Fruit fly (Drosophila melanogaster) whole organism, wandering third instar larva: Measurements from ENCODE around the gene Delta.

ENCODE experiments used
- CG9705 ChIP-seq: fragments of 200-800 bp; sonication (Bioruptor generic); optimal IDR thresholded peaks from 2 replicates; lab custom pipeline; 2018; ENCODE audit warnings: missing biosample characterization, mild to moderate bottlenecking, missing genetic modification characterization
- GATAd ChIP-seq: sonication (Bioruptor generic); optimal IDR thresholded peaks from 2 replicates; lab custom pipeline; 2016; ENCODE audit warnings: missing biosample characterization, missing genetic modification characterization
- Hr78 ChIP-seq: fragments of >200 bp; optimal IDR thresholded peaks from 2 replicates; lab custom pipeline; 2017; ENCODE audit warnings: missing biosample characterization, missing genetic modification characterization
- Jra ChIP-seq: sonication (Bioruptor generic); optimal IDR thresholded peaks from 2 replicates; lab custom pipeline; 2016; ENCODE audit warnings: missing biosample characterization, missing genetic modification characterization
- br ChIP-seq: fragments of 200-800 bp; sonication (Bioruptor generic); optimal IDR thresholded peaks from 2 replicates; lab custom pipeline; 2016; ENCODE audit warnings: missing biosample characterization, missing genetic modification characterization
- dl ChIP-seq, 2 experiments: fragments of 175-275, 200-275 bp in 1 of 2; fragments of 200-275 bp in 1 of 2; sonication (Bioruptor generic); optimal IDR thresholded peaks; lab custom pipeline; 2018; ENCODE audit warnings: mild to moderate bottlenecking in 2 of 2, missing biosample characterization in 2 of 2, missing genetic modification characterization in 2 of 2, moderate library complexity in 2 of 2; ENCODE audit not compliant: partially characterized antibody in 2 of 2, insufficient read depth in 1 of 2
- foxo ChIP-seq, 2 experiments: fragments of 200-800 bp; sonication (Bioruptor generic); optimal IDR thresholded peaks; 2 replicates in 1 of 2; 3 replicates in 1 of 2; lab custom pipeline; 2016 to 2017; ENCODE audit warnings: missing biosample characterization in 2 of 2, missing genetic modification characterization in 2 of 2
- h ChIP-seq: fragments of 200-800 bp; sonication (Bioruptor generic); optimal IDR thresholded peaks from 3 replicates; lab custom pipeline; 2016; ENCODE audit warnings: missing biosample characterization, mild to moderate bottlenecking, missing genetic modification characterization
- pan ChIP-seq: fragments of >200 bp; optimal IDR thresholded peaks from 2 replicates; lab custom pipeline; 2017
- psq ChIP-seq: fragments of 200-800 bp; sonication (Bioruptor generic); optimal IDR thresholded peaks from 3 replicates; lab custom pipeline; 2017; ENCODE audit warnings: missing biosample characterization, mild to moderate bottlenecking, missing genetic modification characterization, moderate library complexity
- sage ChIP-seq: fragments of 200-800 bp; sonication (Bioruptor generic); optimal IDR thresholded peaks from 2 replicates; lab custom pipeline; 2016; ENCODE audit warnings: missing biosample characterization, mild to moderate bottlenecking, missing genetic modification characterization
- sv ChIP-seq: fragments of 200-800 bp; sonication (Bioruptor generic); optimal IDR thresholded peaks from 3 replicates; lab custom pipeline; 2016; ENCODE audit warnings: missing biosample characterization, missing genetic modification characterization
- usp ChIP-seq: fragments of >200 bp; optimal IDR thresholded peaks from 2 replicates; lab custom pipeline; 2017; ENCODE audit warnings: missing biosample characterization, missing genetic modification characterization

DNA sequence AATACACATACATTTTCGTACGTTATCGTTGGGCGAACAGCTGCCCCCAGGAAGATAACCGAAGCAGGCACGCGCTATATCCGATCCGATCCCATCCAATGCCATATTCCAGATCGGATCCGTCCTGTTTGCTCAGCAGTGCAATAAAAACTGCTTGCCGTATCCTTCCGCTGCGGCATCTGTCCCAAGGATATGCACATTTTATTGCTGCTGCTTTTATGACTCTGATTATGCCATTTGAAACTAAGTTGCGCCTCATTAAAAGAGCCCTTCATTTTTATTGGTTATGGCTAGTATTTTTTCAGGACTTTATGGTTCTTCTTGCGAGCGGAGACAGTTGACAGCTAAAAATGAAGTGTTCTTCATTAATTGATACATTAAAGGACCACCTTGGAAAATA lies 9.5 kb upstream of the Delta start:
- no peak for TF ChIP-seq GATAd (GFP tag; lab: Kevin White, UChicago)
- no peak for TF ChIP-seq psq (GFP tag; lab: Kevin White, UChicago)
- no peak for TF ChIP-seq h (GFP tag; lab: Kevin White, UChicago)
- TF ChIP-seq Hr78 (GFP tag; lab: Kevin White, UChicago), result no peak
- TF ChIP-seq usp (GFP tag; lab: Kevin White, UChicago), result no peak
- TF ChIP-seq CG9705 (GFP tag; lab: Kevin White, UChicago), result no peak
- no peak for TF ChIP-seq pan (lab: Kevin White, UChicago)
- TF ChIP-seq foxo (GFP tag; optimal IDR thresholded peaks at IDR 0.05; lab: Kevin White, UChicago), result no peak
- TF ChIP-seq sage (GFP tag; lab: Kevin White, UChicago), result no peak
- no peak for TF ChIP-seq br (GFP tag; lab: Kevin White, UChicago)
- TF ChIP-seq sv (GFP tag; lab: Kevin White, UChicago), result no peak
- no peak for TF ChIP-seq Jra (GFP tag; lab: Kevin White, UChicago)
- no peak for TF ChIP-seq dl (GFP tag; optimal IDR thresholded peaks at IDR 0.05; lab: Kevin White, UChicago; ENCODE audit: insufficient read depth in 1 of 2, partially characterized antibody in 2 of 2)
